Worm (Caenorhabditis elegans): ENCODE results near the gene T02H6.3.

DNA sequence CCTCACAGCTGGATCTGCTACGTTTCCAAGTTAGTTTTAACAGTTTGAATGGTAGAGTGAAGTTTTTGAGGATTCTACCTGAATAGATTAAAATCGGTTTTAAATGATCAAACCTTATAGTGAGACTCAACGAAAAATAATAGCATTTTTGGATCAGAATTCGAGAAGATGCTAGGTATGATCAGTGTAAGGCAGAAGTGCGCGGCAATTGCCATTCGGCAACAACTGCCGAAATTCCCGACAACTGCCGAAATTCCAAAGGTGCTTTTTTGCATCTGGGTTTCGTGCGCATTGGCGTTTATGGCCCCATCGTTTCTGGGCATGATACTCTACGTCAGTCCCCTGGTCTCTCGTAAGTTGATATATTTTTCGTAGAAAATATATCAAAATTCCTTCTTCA, 8.2 kb upstream of the T02H6.3 start, which contains the start of gene T02H6.6:
- no peak for TF ChIP-seq lin-13 (GFP tag; optimal IDR thresholded peaks at IDR 0.05)
- no peak for TF ChIP-seq ama-1 (optimal IDR thresholded peaks at IDR 0.05)
- TF ChIP-seq sem-4 (tag; optimal IDR thresholded peaks at IDR 0.05), result no peak
- no peak for TF ChIP-seq unc-39 (tag; optimal IDR thresholded peaks at IDR 0.05)
- TF ChIP-seq snpc-4 (tag; optimal IDR thresholded peaks at IDR 0.05), result no peak
- no peak for TF ChIP-seq nhr-11 (tag; optimal IDR thresholded peaks at IDR 0.05)
- no peak for TF ChIP-seq peb-1 (tag; optimal IDR thresholded peaks at IDR 0.05)
- no peak for TF ChIP-seq elt-1 (tag; optimal IDR thresholded peaks at IDR 0.05)
- no peak for TF ChIP-seq lsy-2 (tag; optimal IDR thresholded peaks at IDR 0.05)
- no peak for TF ChIP-seq elt-3 (tag; optimal IDR thresholded peaks at IDR 0.05)
- no peak for TF ChIP-seq ceh-82 (tag; optimal IDR thresholded peaks at IDR 0.05)
- TF ChIP-seq egl-27 (tag; optimal IDR thresholded peaks at IDR 0.05), result no peak
- no peak for TF ChIP-seq aly-2 (tag; optimal IDR thresholded peaks at IDR 0.05)
